Worm (Caenorhabditis elegans): ENCODE data around the gene str-169.

ce11 chrIV:4992089-4992488 lies 46.2 kb downstream of the str-169 start, which contains the start of gene str-162:
- TF ChIP-seq dao-5 (tag; optimal IDR thresholded peaks at IDR 0.05) (no peak), him-1 (tag; optimal IDR thresholded peaks at IDR 0.05) (no peak)

All from whole organism, L4/young adult.